Worm (Caenorhabditis elegans) whole organism, L4 larva: ENCODE results near the gene Y7A5A.6.

ENCODE experiments used
- lin-13 ChIP-seq: fragments of 150-350 bp; optimal IDR thresholded peaks from 2 replicates; lab custom pipeline; 2014; ENCODE audit warnings: missing biosample characterization, missing genetic modification reagents, missing genetic modification characterization
- nhr-25 ChIP-seq: sonication (generic microtip); optimal IDR thresholded peaks from 2 replicates; lab custom pipeline; 2017; ENCODE audit warnings: missing genetic modification characterization, mild to moderate bottlenecking, missing compliant biosample characterization, antibody characterized with exemption, moderate library complexity, borderline replicate concordance; ENCODE audit not compliant: insufficient read depth
- nhr-41 ChIP-seq: fragments of 200-800 bp; sonication (Bioruptor generic); IDR thresholded peaks from 2 replicates; pipeline ENCODE4 v1.3.6; 2022; ENCODE audit warnings: missing genetic modification reagents, missing genetic modification characterization, missing compliant biosample characterization
- unc-39 ChIP-seq: sonication (generic microtip); optimal IDR thresholded peaks from 2 replicates; lab custom pipeline; 2017; ENCODE audit warnings: missing biosample characterization, missing genetic modification characterization
- unc-62 ChIP-seq, 3 experiments: fragments of 150-350 bp in 1 of 3; sonication (generic microtip); optimal IDR thresholded peaks in 2 of 3; peaks in 1 of 3; 1 replicate in 1 of 3; 2 replicates in 2 of 3; lab custom pipeline; 2014 to 2017; ENCODE audit warnings: missing biosample characterization in 3 of 3, missing genetic modification characterization in 3 of 3, missing genetic modification reagents in 3 of 3, missing genotype in 1 of 3

- TF ChIP-seq lin-13 (no peak), unc-62 (GFP tag; optimal IDR thresholded peaks at IDR 0.05 in 1 of 2; lab: Kevin White, UChicago) (no peak), unc-62 (tag; optimal IDR thresholded peaks at IDR 0.05; lab: Kevin White, UChicago) (no peak), nhr-41 (GFP tag; lab: Robert Waterston, UW) (no peak), nhr-25 (no peak), unc-39 (tag; lab: Kevin White, UChicago) (no peak)
Measured at ce11 chrX:15826866-15827265, 27.4 kb upstream of the Y7A5A.6 start, which contains the start of gene Y7A5A.9.
